Worm (Caenorhabditis elegans): ENCODE data around the gene F09E5.3.

Gene F09E5.3

DNA sequence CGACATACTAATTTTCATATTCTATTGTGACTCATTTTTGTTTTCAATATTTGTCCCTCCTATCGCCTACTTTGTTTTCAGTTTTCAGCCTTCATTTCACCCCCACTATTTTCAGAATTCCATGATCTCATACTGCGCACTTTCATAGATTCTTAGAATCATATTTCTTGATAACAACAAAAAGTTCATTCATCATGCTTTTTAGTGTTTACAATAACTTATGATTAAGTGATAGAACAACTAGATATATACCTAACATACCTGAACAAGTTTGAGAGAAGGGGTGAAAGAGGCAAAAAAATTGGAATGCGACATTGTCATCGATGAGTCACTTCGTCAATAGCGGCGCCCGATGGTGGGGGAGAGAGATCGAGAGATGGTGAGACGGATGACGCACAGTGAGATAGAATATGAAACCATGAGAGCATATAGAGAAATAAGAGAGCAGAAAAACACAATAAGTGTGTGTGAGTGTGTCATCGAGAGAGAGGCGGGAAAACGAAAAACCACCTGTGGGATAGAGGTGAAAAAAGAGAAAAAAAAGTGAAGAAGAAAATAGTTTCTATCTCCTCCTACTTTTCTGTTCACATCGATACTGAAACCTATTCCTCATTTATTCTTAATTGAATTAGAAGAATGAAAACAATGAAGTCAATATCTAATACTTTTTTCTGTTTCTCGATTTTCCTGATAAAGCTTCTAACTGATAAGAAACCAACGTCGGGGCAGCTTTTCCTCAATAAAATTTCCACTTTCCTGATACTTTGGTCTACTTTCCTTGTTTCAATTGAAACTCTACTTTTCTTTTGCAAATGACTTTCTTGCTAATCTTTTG, 36.9 kb upstream of the F09E5.3 start (continued):
- peak; percentile 72 for TF ChIP-seq elt-2 (tag; optimal IDR thresholded peaks at IDR 0.05)
- TF ChIP-seq fkh-8 (tag; optimal IDR thresholded peaks at IDR 0.05), result peak; percentile 81
- no peak for TF ChIP-seq ceh-63 (GFP tag; optimal IDR thresholded peaks at IDR 0.05)
- peak; percentile 94 for TF ChIP-seq nhr-85 (tag)
- peak; percentile 85 for TF ChIP-seq snu-23 (GFP tag; optimal IDR thresholded peaks at IDR 0.05)
- TF ChIP-seq nhr-28 (tag; optimal IDR thresholded peaks at IDR 0.05), result no peak
- peak; percentile 18 for TF ChIP-seq ceh-8 (GFP tag; optimal IDR thresholded peaks at IDR 0.05)
- no peak for TF ChIP-seq fkh-4 (tag; optimal IDR thresholded peaks at IDR 0.05; ENCODE audit: borderline replicate concordance)

DNA sequence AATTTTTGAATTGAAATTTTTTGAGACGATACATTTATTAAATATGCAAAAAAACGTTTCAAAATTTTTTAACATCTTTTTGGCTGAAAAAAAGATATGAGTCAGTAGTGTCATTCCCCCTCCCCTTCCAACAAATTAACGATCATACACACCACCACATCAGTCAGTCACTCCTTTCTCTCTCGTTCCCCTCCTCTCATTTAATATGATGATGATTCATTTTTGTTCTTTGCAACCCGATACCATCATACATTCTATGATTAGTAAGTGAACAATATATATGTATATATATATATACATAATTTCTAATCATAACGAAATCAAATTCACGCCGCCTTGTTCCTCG, 36.3 kb upstream of the F09E5.3 start:
- no peak for TF ChIP-seq aly-2 (tag; optimal IDR thresholded peaks at IDR 0.05)
- no peak for TF ChIP-seq ceh-88 (GFP tag; IDR thresholded peaks at IDR 0.05)
- no peak for TF ChIP-seq ceh-8 (GFP tag; optimal IDR thresholded peaks at IDR 0.05)
- no peak for TF ChIP-seq fkh-10 (GFP tag; optimal IDR thresholded peaks at IDR 0.05)
- no peak for TF ChIP-seq alr-1 (tag; optimal IDR thresholded peaks at IDR 0.05; ENCODE audit: borderline replicate concordance)
- TF ChIP-seq zip-4 (GFP tag; optimal IDR thresholded peaks at IDR 0.05), result no peak
- no peak for TF ChIP-seq mab-9 (GFP tag; IDR thresholded peaks at IDR 0.05)
- no peak for TF ChIP-seq lin-35 (GFP tag; optimal IDR thresholded peaks at IDR 0.05)
- no peak for TF ChIP-seq nhr-71 (tag; optimal IDR thresholded peaks at IDR 0.05)
- TF ChIP-seq nhr-11 (tag; optimal IDR thresholded peaks at IDR 0.05), result no peak
- no peak for TF ChIP-seq ces-1 (GFP tag; optimal IDR thresholded peaks at IDR 0.05)
- TF ChIP-seq skn-1 (tag; optimal IDR thresholded peaks at IDR 0.05), result no peak
- TF ChIP-seq C04F5.9 (tag; optimal IDR thresholded peaks at IDR 0.05), result no peak
- no peak for TF ChIP-seq ztf-11 (tag; optimal IDR thresholded peaks at IDR 0.05)
- TF ChIP-seq unc-130 (tag; optimal IDR thresholded peaks at IDR 0.05), result no peak
- peak; percentile 30 for TF ChIP-seq ceh-63 (GFP tag; optimal IDR thresholded peaks at IDR 0.05)
- TF ChIP-seq fos-1 (tag; optimal IDR thresholded peaks at IDR 0.05), result no peak
- no peak for TF ChIP-seq nhr-77 (tag; optimal IDR thresholded peaks at IDR 0.05)
- no peak for TF ChIP-seq blmp-1 (tag; optimal IDR thresholded peaks at IDR 0.05)
- TF ChIP-seq lin-14 (GFP tag; optimal IDR thresholded peaks at IDR 0.05), result peak; percentile 14
- no peak for TF ChIP-seq dpl-1 (GFP tag; optimal IDR thresholded peaks at IDR 0.05)
- TF ChIP-seq ztf-4 (tag; optimal IDR thresholded peaks at IDR 0.05), result no peak
- no peak for TF ChIP-seq lin-13 (GFP tag; optimal IDR thresholded peaks at IDR 0.05)
- TF ChIP-seq swsn-7 (tag; optimal IDR thresholded peaks at IDR 0.05), result no peak
- peak; percentile 29 for TF ChIP-seq mep-1 (tag; optimal IDR thresholded peaks at IDR 0.05)
- no peak for TF ChIP-seq lir-3 (tag; optimal IDR thresholded peaks at IDR 0.05; ENCODE audit: poor library complexity)

DNA sequence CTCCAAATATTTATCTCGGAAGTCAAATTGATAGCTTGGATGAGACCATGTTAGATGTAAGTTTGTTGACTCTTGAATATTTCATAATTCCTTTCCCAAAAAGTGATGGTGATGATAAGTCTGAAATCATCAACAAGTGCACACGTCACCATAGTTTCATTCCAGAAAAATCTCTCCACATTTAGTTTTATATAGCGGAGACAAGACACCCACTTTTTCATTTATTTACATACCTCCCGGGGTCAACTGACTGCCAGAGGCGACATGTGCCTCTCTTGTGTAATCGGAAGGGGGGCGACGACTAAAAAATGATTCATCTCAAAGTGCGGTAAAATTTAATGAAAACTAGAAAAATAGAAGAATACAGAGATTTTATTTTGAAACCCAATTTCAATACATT, 35.5 kb upstream of the F09E5.3 start:
- TF ChIP-seq mep-1 (tag; optimal IDR thresholded peaks at IDR 0.05) (peak; percentile 55), dsc-1 (tag; optimal IDR thresholded peaks at IDR 0.05) (no peak), swsn-7 (tag; optimal IDR thresholded peaks at IDR 0.05) (peak; percentile 28), ceh-90 (tag; optimal IDR thresholded peaks at IDR 0.05) (no peak), nhr-71 (tag; optimal IDR thresholded peaks at IDR 0.05) (peak; percentile 65), lin-14 (GFP tag; optimal IDR thresholded peaks at IDR 0.05) (peak; percentile 72), ceh-88 (GFP tag; IDR thresholded peaks at IDR 0.05) (no peak), snpc-4 (tag; optimal IDR thresholded peaks at IDR 0.05) (no peak), jun-1 (tag; optimal IDR thresholded peaks at IDR 0.05) (peak; percentile 52), ceh-8 (GFP tag; optimal IDR thresholded peaks at IDR 0.05) (peak; percentile 3), nhr-11 (tag; optimal IDR thresholded peaks at IDR 0.05) (no peak), mdl-1 (tag; optimal IDR thresholded peaks at IDR 0.05) (peak in 1 of 2 experiments; percentile 45), mef-2 (tag; optimal IDR thresholded peaks at IDR 0.05) (no peak), zag-1 (tag; optimal IDR thresholded peaks at IDR 0.05) (no peak), nhr-20 (tag; optimal IDR thresholded peaks at IDR 0.05) (peak; percentile 51), skn-1 (tag; optimal IDR thresholded peaks at IDR 0.05) (peak; percentile 76), egl-13 (tag; optimal IDR thresholded peaks at IDR 0.05) (peak; percentile 37), nhr-77 (tag; optimal IDR thresholded peaks at IDR 0.05) (peak; percentile 18), efl-1 (optimal IDR thresholded peaks at IDR 0.05) (peak in 1 of 2 experiments; percentile 7), efl-1 (GFP tag; optimal IDR thresholded peaks at IDR 0.05 in 1 of 2) (no peak), C16A3.4 (tag; optimal IDR thresholded peaks at IDR 0.05) (peak; percentile 12), elt-3 (tag; optimal IDR thresholded peaks at IDR 0.05) (no peak), dpl-1 (GFP tag; optimal IDR thresholded peaks at IDR 0.05) (peak in 1 of 3 experiments; percentile 15), nhr-85 (tag) (no peak), hlh-4 (tag; optimal IDR thresholded peaks at IDR 0.05) (no peak), lsy-2 (tag; optimal IDR thresholded peaks at IDR 0.05) (peak in 1 of 2 experiments; percentile 51), lin-35 (GFP tag; optimal IDR thresholded peaks at IDR 0.05) (peak in 1 of 2 experiments; percentile 45), sptf-1 (tag; optimal IDR thresholded peaks at IDR 0.05) (no peak)
